Fruit fly (Drosophila melanogaster): ENCODE measurements around the gene Tom20.

Tom20 gene

DNA sequence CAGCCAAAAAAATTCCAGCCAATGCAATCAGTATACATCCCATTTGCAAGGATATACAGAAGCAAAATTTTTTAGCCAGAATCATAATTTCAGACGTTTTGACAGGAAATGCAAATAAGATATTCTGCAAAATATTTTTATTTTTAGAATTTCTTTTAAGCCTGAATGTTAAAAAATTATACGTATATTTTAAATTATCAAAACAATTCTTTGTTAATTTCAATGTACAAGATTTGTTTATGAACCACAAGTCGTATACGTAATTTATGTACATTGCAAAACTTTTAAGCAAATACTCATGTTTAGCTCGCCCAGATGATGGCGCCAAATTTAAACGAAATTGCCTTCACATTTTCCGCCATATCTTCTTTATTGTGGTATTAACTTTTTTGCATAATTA is 46.0 kb upstream of the Tom20 start, which contains the start of gene CG42654:
Gene CG42654 (minus strand): TSS at position 101 of the 400 bp plus-strand sequence.
- TF ChIP-seq dsx (GFP tag; optimal IDR thresholded peaks at IDR 0.05; ENCODE audit: poor library complexity, severe bottlenecking), result no peak
- TF ChIP-seq CG15336 (GFP tag; IDR thresholded peaks at IDR 0.05), result no peak
- no peak for TF ChIP-seq CG8632 (GFP tag; optimal IDR thresholded peaks at IDR 0.05)
- TF ChIP-seq vri (GFP tag; optimal IDR thresholded peaks at IDR 0.05), result no peak
- no peak for TF ChIP-seq Sox102F (GFP tag; optimal IDR thresholded peaks at IDR 0.05)
- no peak for TF ChIP-seq Sox15 (GFP tag; optimal IDR thresholded peaks at IDR 0.05)
- TF ChIP-seq CG11902 (GFP tag; optimal IDR thresholded peaks at IDR 0.05), result no peak
- no peak for TF ChIP-seq Lpt (GFP tag; optimal IDR thresholded peaks at IDR 0.05)
- TF ChIP-seq eg (GFP tag; IDR thresholded peaks at IDR 0.05), result no peak

- TF ChIP-seq CG3919 (GFP tag; optimal IDR thresholded peaks at IDR 0.05), result no peak
- no peak for TF ChIP-seq salr (GFP tag; optimal IDR thresholded peaks at IDR 0.05)
- TF ChIP-seq CG8319 (GFP tag; optimal IDR thresholded peaks at IDR 0.05), result no peak
- no peak for TF ChIP-seq achi (GFP tag; optimal IDR thresholded peaks at IDR 0.05)
- TF ChIP-seq topi (GFP tag; optimal IDR thresholded peaks at IDR 0.05), result no peak
- no peak for TF ChIP-seq Sox14 (GFP tag; optimal IDR thresholded peaks at IDR 0.05)
- TF ChIP-seq svp (GFP tag), result no peak
Observed at dm6 chr3L:19955699-19956098, 44.7 kb upstream of the Tom20 start, which contains the start of gene CG42263. Gene CG42263 (minus strand): TSS chr3L:19955799.

DNA sequence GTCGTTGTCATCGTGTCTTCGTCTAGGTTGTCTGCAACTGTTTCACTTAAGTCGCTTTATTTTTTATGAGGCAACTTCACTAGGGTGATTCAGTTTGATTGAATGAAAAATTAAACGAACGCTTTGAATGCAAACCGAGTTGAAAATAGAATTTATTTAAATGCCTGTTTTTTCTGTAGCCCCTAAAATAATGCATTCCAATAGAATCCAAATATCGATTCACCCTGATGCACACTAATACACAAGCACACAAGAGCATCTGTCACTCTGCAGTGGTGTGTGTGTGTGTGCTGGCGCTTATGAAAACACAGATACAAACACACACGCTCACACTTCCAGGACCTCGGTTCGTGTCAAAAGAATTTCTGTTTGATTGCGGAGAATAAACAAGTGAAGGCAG is 38.6 kb upstream of the Tom20 start:
- TF ChIP-seq CG16779 (tag; optimal IDR thresholded peaks at IDR 0.05) (peak; percentile 8), Smox (GFP tag; optimal IDR thresholded peaks at IDR 0.05) (no peak), cyc (GFP tag; optimal IDR thresholded peaks at IDR 0.05) (no peak), fkh (GFP tag; optimal IDR thresholded peaks at IDR 0.05) (no peak), CG10631 (GFP tag; optimal IDR thresholded peaks at IDR 0.05) (peak; percentile 36), Sox15 (GFP tag; optimal IDR thresholded peaks at IDR 0.05) (no peak), acj6 (GFP tag; optimal IDR thresholded peaks at IDR 0.05) (peak; percentile 14), ss (GFP tag; optimal IDR thresholded peaks at IDR 0.05) (peak in 1 of 2 experiments; percentile 51), net (GFP tag; optimal IDR thresholded peaks at IDR 0.05) (peak; percentile 28), achi (GFP tag; optimal IDR thresholded peaks at IDR 0.05) (peak; percentile 36), Hr38 (GFP tag; optimal IDR thresholded peaks at IDR 0.05) (no peak), fd85E (GFP tag; optimal IDR thresholded peaks at IDR 0.05) (no peak), CG34406 (GFP tag; optimal IDR thresholded peaks at IDR 0.05) (no peak), Eip93F (GFP tag; optimal IDR thresholded peaks at IDR 0.05) (no peak), OdsH (GFP tag; optimal IDR thresholded peaks at IDR 0.05) (peak; percentile 12), Hr4 (GFP tag; optimal IDR thresholded peaks at IDR 0.05) (peak; percentile 39), CG6854 (GFP tag; optimal IDR thresholded peaks at IDR 0.05) (no peak), CG4318 (GFP tag; optimal IDR thresholded peaks at IDR 0.05) (no peak), salr (GFP tag; optimal IDR thresholded peaks at IDR 0.05) (no peak), Sox14 (GFP tag; optimal IDR thresholded peaks at IDR 0.05) (peak; percentile 5), Ets96B (tag; optimal IDR thresholded peaks at IDR 0.05) (peak; percentile 51), CG6276 (GFP tag; optimal IDR thresholded peaks at IDR 0.05) (no peak), Ets21C (GFP tag; optimal IDR thresholded peaks at IDR 0.05) (no peak), Hr39 (GFP tag; optimal IDR thresholded peaks at IDR 0.05) (no peak), Eip78C (GFP tag) (peak; percentile 75), CG7368 (GFP tag; optimal IDR thresholded peaks at IDR 0.05) (no peak), fd59A (GFP tag; optimal IDR thresholded peaks at IDR 0.05) (peak; percentile 44), CG8119 (GFP tag; IDR thresholded peaks at IDR 0.05) (peak; percentile 44; the same call in 2 of the 3 replicates), CG11762 (GFP tag; optimal IDR thresholded peaks at IDR 0.05; ENCODE audit: insufficient read depth) (no peak), dac (GFP tag; optimal IDR thresholded peaks at IDR 0.05) (no peak), Gug (GFP tag; IDR thresholded peaks at IDR 0.05) (no peak), Met (GFP tag; optimal IDR thresholded peaks at IDR 0.05) (peak; percentile 23), dsx (GFP tag; optimal IDR thresholded peaks at IDR 0.05; ENCODE audit: poor library complexity, severe bottlenecking) (peak; percentile 20), CG3919 (GFP tag; optimal IDR thresholded peaks at IDR 0.05) (no peak), CG1621 (tag; optimal IDR thresholded peaks at IDR 0.05) (no peak), svp (GFP tag) (peak; percentile 41), CG31627 (GFP tag; optimal IDR thresholded peaks at IDR 0.05) (peak; percentile 1), CG15336 (GFP tag; IDR thresholded peaks at IDR 0.05) (no peak), CG11294 (GFP tag; IDR thresholded peaks at IDR 0.05) (no peak), Blimp-1 (GFP tag; optimal IDR thresholded peaks at IDR 0.05) (no peak)
